Fruit fly (Drosophila melanogaster) whole organism, embryonic: Measurements from ENCODE around the gene Cpr67Fa2.

ENCODE experiments used
- Ada2b ChIP-seq: fragments of 200-800 bp; sonication (Bioruptor generic); IDR thresholded peaks from 2 replicates; pipeline ENCODE4 v1.3.6; 2022; ENCODE audit warnings: missing biosample characterization, missing genetic modification characterization
- Asciz ChIP-seq: fragments of 200-800 bp; sonication (Bioruptor generic); optimal IDR thresholded peaks from 2 replicates; lab custom pipeline; 2017; ENCODE audit warnings: missing biosample characterization, mild to moderate bottlenecking, missing genetic modification characterization, missing genetic modification reagents
- CG10321 ChIP-seq: fragments of 200-800 bp; sonication (Bioruptor generic); IDR thresholded peaks from 2 replicates; pipeline ENCODE4 v1.3.6; 2022; ENCODE audit warnings: missing biosample characterization, missing genetic modification characterization
- CG10431 ChIP-seq: fragments of 200-800 bp; sonication (Bioruptor generic); optimal IDR thresholded peaks from 3 replicates; lab custom pipeline; 2018; ENCODE audit warnings: missing biosample characterization, mild to moderate bottlenecking, missing genetic modification characterization
- CG11560 ChIP-seq: fragments of 200-800 bp; sonication (Bioruptor generic); IDR thresholded peaks from 3 replicates; pipeline ENCODE4 v1.3.6; 2022; ENCODE audit warnings: missing biosample characterization, missing genetic modification characterization
- CG12104 ChIP-seq: fragments of 200-800 bp; sonication (Bioruptor generic); optimal IDR thresholded peaks from 3 replicates; lab custom pipeline; 2016; ENCODE audit warnings: missing biosample characterization, missing genetic modification characterization
- CG12659 ChIP-seq: fragments of 200-800 bp; sonication (Bioruptor generic); optimal IDR thresholded peaks from 3 replicates; lab custom pipeline; 2017; ENCODE audit warnings: mild to moderate bottlenecking, missing biosample characterization, missing genetic modification reagents, missing genetic modification characterization
- CG14860 ChIP-seq: fragments of 200-800 bp; sonication (Bioruptor generic); IDR thresholded peaks from 3 replicates; pipeline ENCODE4 v1.3.6; 2022; ENCODE audit warnings: missing biosample characterization, missing genetic modification characterization; ENCODE audit not compliant: partially characterized antibody
- CG16815 ChIP-seq: fragments of 200-800 bp; sonication (Bioruptor generic); optimal IDR thresholded peaks from 3 replicates; lab custom pipeline; 2017; ENCODE audit warnings: missing biosample characterization, mild to moderate bottlenecking, missing genetic modification characterization
- CG17359 ChIP-seq: fragments of 200-800 bp; sonication (Bioruptor generic); optimal IDR thresholded peaks from 3 replicates; lab custom pipeline; 2018; ENCODE audit warnings: missing biosample characterization, mild to moderate bottlenecking, missing genetic modification characterization, moderate library complexity
- CG17568 ChIP-seq: fragments of 200-800 bp; sonication (Bioruptor generic); optimal IDR thresholded peaks from 2 replicates; lab custom pipeline; 2018; ENCODE audit warnings: missing biosample characterization, mild to moderate bottlenecking, missing genetic modification characterization, moderate library complexity
- CG31441 ChIP-seq: fragments of 200-800 bp; sonication (Bioruptor generic); IDR thresholded peaks from 2 replicates; pipeline ENCODE4 v1.3.6; 2022; ENCODE audit warnings: missing biosample characterization, missing genetic modification characterization
- CG34422 ChIP-seq: fragments of 200-800 bp; sonication (Bioruptor generic); IDR thresholded peaks from 3 replicates; pipeline ENCODE4 v1.3.6; 2022; ENCODE audit warnings: missing biosample characterization, missing genetic modification characterization
- CG43689 ChIP-seq: fragments of 200-800 bp; sonication (Bioruptor generic); IDR thresholded peaks from 2 replicates; pipeline ENCODE4 v1.3.6; 2022; ENCODE audit warnings: missing biosample characterization, missing genetic modification characterization
- CG4424 ChIP-seq: fragments of 200-800 bp; sonication (Bioruptor generic); optimal IDR thresholded peaks from 3 replicates; lab custom pipeline; 2016; ENCODE audit warnings: missing biosample characterization, missing genetic modification characterization
- CG4854 ChIP-seq: fragments of 200-800 bp; sonication (Bioruptor generic); optimal IDR thresholded peaks from 2 replicates; lab custom pipeline; 2016; ENCODE audit warnings: missing biosample characterization, missing genetic modification characterization, inconsistent platforms
- CG6654 ChIP-seq: fragments of 200-800 bp; sonication (Bioruptor generic); optimal IDR thresholded peaks from 2 replicates; lab custom pipeline; 2017; ENCODE audit warnings: missing biosample characterization, mild to moderate bottlenecking, missing genetic modification characterization
- CG7372 ChIP-seq: fragments of 200-800 bp; sonication (Bioruptor generic); IDR thresholded peaks from 2 replicates; pipeline ENCODE4 v1.3.6; 2022; ENCODE audit warnings: missing biosample characterization, missing genetic modification characterization
- CG8281 ChIP-seq: fragments of 200-800 bp; sonication (Bioruptor generic); optimal IDR thresholded peaks from 2 replicates; lab custom pipeline; 2018; ENCODE audit warnings: missing biosample characterization, mild to moderate bottlenecking, missing genetic modification characterization, moderate library complexity
- CG9727 ChIP-seq: fragments of 200-800 bp; sonication (Bioruptor generic); optimal IDR thresholded peaks from 3 replicates; lab custom pipeline; 2017; ENCODE audit warnings: missing biosample characterization, mild to moderate bottlenecking, missing genetic modification characterization
- CoRest ChIP-seq: fragments of 200-800 bp; sonication (Bioruptor generic); optimal IDR thresholded peaks from 3 replicates; lab custom pipeline; 2018; ENCODE audit warnings: missing biosample characterization, mild to moderate bottlenecking, missing genetic modification characterization, moderate library complexity
- D ChIP-seq, 2 experiments: fragments of 200-800 bp in 1 of 2; fragments of >200 bp in 1 of 2; sonication (Bioruptor generic) in 1 of 2; optimal IDR thresholded peaks; 2 replicates in 1 of 2; 3 replicates in 1 of 2; lab custom pipeline; 2017; ENCODE audit warnings: mild to moderate bottlenecking in 1 of 2, missing biosample characterization in 1 of 2, missing genetic modification characterization in 1 of 2, missing genetic modification reagents in 1 of 2
- Dip3 ChIP-seq: fragments of 200-800 bp; sonication (Bioruptor generic); optimal IDR thresholded peaks from 3 replicates; lab custom pipeline; 2016; ENCODE audit warnings: missing biosample characterization, missing genetic modification characterization
- E2f1 ChIP-seq: fragments of 200-800 bp; sonication (Bioruptor generic); IDR thresholded peaks from 2 replicates; pipeline ENCODE4 v1.3.6; 2022; ENCODE audit warnings: missing biosample characterization, missing genetic modification characterization
- E2f2 ChIP-seq: fragments of 200-800 bp; sonication (Bioruptor generic); IDR thresholded peaks from 2 replicates; pipeline ENCODE4 v1.3.6; 2022; ENCODE audit warnings: missing biosample characterization, missing genetic modification characterization
- Elba2 ChIP-seq: fragments of 200-800 bp; sonication (Bioruptor generic); optimal IDR thresholded peaks from 3 replicates; lab custom pipeline; 2016; ENCODE audit warnings: missing biosample characterization, missing genetic modification characterization
- Ets65A ChIP-seq: fragments of 200-800 bp; sonication (Bioruptor generic); peaks from one replicate; lab custom pipeline; 2016; ENCODE audit warnings: missing biosample characterization, missing genetic modification characterization
- GATAe ChIP-seq: fragments of 200-800 bp; sonication (Bioruptor generic); conservative IDR thresholded peaks from 2 replicates; pipeline ENCODE4 v1.3.6; 2022; ENCODE audit warnings: missing biosample characterization, missing genetic modification characterization
- Kr ChIP-seq: fragments of 200-800 bp; sonication (Bioruptor generic); optimal IDR thresholded peaks from 2 replicates; lab custom pipeline; 2017; ENCODE audit warnings: missing biosample characterization, mild to moderate bottlenecking, missing genetic modification characterization
- Lhr ChIP-seq: fragments of 200-800 bp; sonication (Bioruptor generic); optimal IDR thresholded peaks from 3 replicates; lab custom pipeline; 2017; ENCODE audit warnings: mild to moderate bottlenecking, missing biosample characterization, missing genetic modification reagents, missing genetic modification characterization
- MTF-1 ChIP-seq: fragments of 200-800 bp; sonication (Bioruptor generic); optimal IDR thresholded peaks from 2 replicates; lab custom pipeline; 2018; ENCODE audit warnings: missing biosample characterization, mild to moderate bottlenecking, missing genetic modification characterization, borderline replicate concordance
- Neu2 ChIP-seq: fragments of 200-800 bp; sonication (Bioruptor generic); optimal IDR thresholded peaks from 3 replicates; lab custom pipeline; 2016; ENCODE audit warnings: missing biosample characterization, missing genetic modification characterization, borderline replicate concordance
- Nf-YA ChIP-seq: fragments of 200-800 bp; sonication (Bioruptor generic); IDR thresholded peaks from 2 replicates; pipeline ENCODE4 v1.3.6; 2022; ENCODE audit warnings: missing biosample characterization, missing genetic modification characterization
- NfI ChIP-seq: fragments of 200-800 bp; sonication (Bioruptor generic); optimal IDR thresholded peaks from 3 replicates; lab custom pipeline; 2018; ENCODE audit warnings: missing biosample characterization, mild to moderate bottlenecking, missing genetic modification characterization, moderate library complexity
- Ravus ChIP-seq: fragments of 200-800 bp; sonication (Bioruptor generic); IDR thresholded peaks from 2 replicates; pipeline ENCODE4 v1.3.6; 2022; ENCODE audit warnings: missing biosample characterization, missing genetic modification characterization
- Sox102F ChIP-seq: fragments of 200-800 bp; sonication (Bioruptor generic); optimal IDR thresholded peaks from 2 replicates; lab custom pipeline; 2018; ENCODE audit warnings: missing biosample characterization, mild to moderate bottlenecking, missing genetic modification characterization, moderate library complexity
- Stat92E ChIP-seq, 3 experiments: fragments of >200 bp in 2 of 3; fragments of 200-800 bp in 1 of 3; sonication (Bioruptor generic) in 1 of 3; optimal IDR thresholded peaks; 2 replicates each; lab custom pipeline; 2017 to 2019; ENCODE audit warnings: missing biosample characterization in 3 of 3, missing genetic modification characterization in 3 of 3, mild to moderate bottlenecking in 1 of 3, moderate library complexity in 1 of 3
- ab ChIP-seq: fragments of 200-800 bp; sonication (Bioruptor generic); optimal IDR thresholded peaks from 2 replicates; lab custom pipeline; 2016; ENCODE audit warnings: missing biosample characterization, missing genetic modification characterization
- abd-A ChIP-seq: fragments of 200-800 bp; sonication (Bioruptor generic); optimal IDR thresholded peaks from 3 replicates; lab custom pipeline; 2019; ENCODE audit warnings: missing biosample characterization, mild to moderate bottlenecking, missing genetic modification characterization, moderate library complexity
- bab2 ChIP-seq: fragments of 200-800 bp; sonication (Bioruptor generic); optimal IDR thresholded peaks from 2 replicates; lab custom pipeline; 2016; ENCODE audit warnings: missing biosample characterization, missing genetic modification characterization
- fd96Cb ChIP-seq: fragments of 200-800 bp; sonication (Bioruptor generic); optimal IDR thresholded peaks from 2 replicates; lab custom pipeline; 2018; ENCODE audit warnings: missing biosample characterization, mild to moderate bottlenecking, missing genetic modification characterization, moderate library complexity
- gsb-n ChIP-seq: fragments of 200-800 bp; sonication (Bioruptor generic); optimal IDR thresholded peaks from 3 replicates; lab custom pipeline; 2018; ENCODE audit warnings: missing biosample characterization, mild to moderate bottlenecking, missing genetic modification characterization
- hbn ChIP-seq: fragments of 200-800 bp; sonication (Bioruptor generic); IDR thresholded peaks from 2 replicates; pipeline ENCODE4 v1.3.6; 2022; ENCODE audit warnings: missing biosample characterization, missing genetic modification characterization; ENCODE audit not compliant: partially characterized antibody
- pan ChIP-seq, 4 experiments: fragments of >200 bp in 3 of 4; fragments of 200-800 bp in 1 of 4; sonication (Bioruptor generic) in 1 of 4; optimal IDR thresholded peaks in 3 of 4; IDR thresholded peaks in 1 of 4; 2 replicates each; pipeline versions ENCODE4 v1.3.6 to Lab custom; 2017 to 2022; ENCODE audit warnings: missing biosample characterization in 2 of 4, missing genetic modification characterization in 2 of 4, mixed read lengths in 1 of 4
- sob ChIP-seq: fragments of 200-800 bp; sonication (Bioruptor generic); IDR thresholded peaks from 2 replicates; pipeline ENCODE4 v1.3.6; 2022; ENCODE audit warnings: missing biosample characterization, missing genetic modification characterization
- trh ChIP-seq: fragments of 200-800 bp; sonication (Bioruptor generic); optimal IDR thresholded peaks from 2 replicates; lab custom pipeline; 2016; ENCODE audit warnings: missing biosample characterization, missing genetic modification characterization
- tx ChIP-seq: fragments of 200-800 bp; sonication (Bioruptor generic); optimal IDR thresholded peaks from 2 replicates; lab custom pipeline; 2016; ENCODE audit warnings: missing biosample characterization, missing genetic modification characterization
- zfh2 ChIP-seq: fragments of 200-800 bp; sonication (Bioruptor generic); optimal IDR thresholded peaks from 2 replicates; lab custom pipeline; 2016; ENCODE audit warnings: missing biosample characterization, missing genetic modification characterization

Gene Cpr67Fa2

dm6 chr3L:10857515-10858023, 33.9 kb upstream of the Cpr67Fa2 start (continued):
- TF ChIP-seq CG10431 (GFP tag; lab: Kevin White, UChicago) (no peak), CG12104 (no peak), CG7372 (GFP tag; lab: Robert Waterston, UW) (no peak), Neu2 (GFP tag; lab: Kevin White, UChicago) (no peak), zfh2 (peak; percentile 17), abd-A (tag; lab: Kevin White, UChicago) (peak; percentile 100), CG6654 (GFP tag; lab: Kevin White, UChicago) (no peak), CG4854 (peak; percentile 41), pan (optimal IDR thresholded peaks at IDR 0.05; lab: Kevin White, UChicago) (no peak), pan (GFP tag; optimal IDR thresholded peaks at IDR 0.05 in 1 of 2, IDR thresholded peaks at IDR 0.05 in 1 of 2) (peak in 1 of 2 experiments; percentile 60), fd96Cb (tag; lab: Kevin White, UChicago) (no peak), CG4424 (GFP tag; lab: Kevin White, UChicago) (peak; percentile 100), tx (GFP tag; lab: Kevin White, UChicago) (peak; percentile 7), D (optimal IDR thresholded peaks at IDR 0.05; lab: Kevin White, UChicago) (peak; percentile 39), D (GFP tag; optimal IDR thresholded peaks at IDR 0.05; lab: Kevin White, UChicago) (peak; percentile 18), Asciz (peak; percentile 55), CG9727 (no peak), GATAe (GFP tag; lab: Robert Waterston, UW) (peak; percentile 28; the same call in 1 of the 2 replicates), gsb-n (tag; lab: Kevin White, UChicago) (peak; percentile 31), CG16815 (GFP tag; lab: Kevin White, UChicago) (no peak), CG11560 (no peak), Dip3 (peak; percentile 46), NfI (peak; percentile 45), bab2 (GFP tag; lab: Kevin White, UChicago) (peak; percentile 42), Kr (peak; percentile 70), Sox102F (GFP tag; lab: Kevin White, UChicago) (no peak), Ets65A (no peak), CG34422 (GFP tag; lab: Robert Waterston, UW) (peak; percentile 75; the same call in 1 of the 3 replicates), CG31441 (GFP tag; lab: Robert Waterston, UW) (no peak; the same call in 1 of the 2 replicates), CG17568 (GFP tag; lab: Kevin White, UChicago) (peak; percentile 24), Stat92E (GFP tag; optimal IDR thresholded peaks at IDR 0.05; lab: Kevin White, UChicago) (peak in 1 of 3 experiments; percentile 68), CG8281 (no peak), Ravus (GFP tag; lab: Robert Waterston, UW) (no peak), ab (no peak), E2f2 (GFP tag; lab: Robert Waterston, UW) (peak; percentile 35; the same call in 1 of the 2 replicates), Lhr (GFP tag; lab: Kevin White, UChicago) (no peak), hbn (GFP tag; lab: Robert Waterston, UW) (no peak), Nf-YA (GFP tag; lab: Robert Waterston, UW) (no peak), CG12659 (GFP tag; lab: Kevin White, UChicago) (peak; percentile 40), CG10321 (GFP tag; lab: Robert Waterston, UW) (peak; percentile 63; the same call in 1 of the 2 replicates), trh (GFP tag; lab: Kevin White, UChicago) (no peak), CG43689 (GFP tag; lab: Robert Waterston, UW) (no peak), CoRest (tag; lab: Kevin White, UChicago) (peak; percentile 4), Ada2b (GFP tag; lab: Robert Waterston, UW) (0 out of 2 replicates have a peak, but pooled peaks have one; percentile 17), sob (GFP tag; lab: Robert Waterston, UW) (peak; percentile 41; the same call in 1 of the 2 replicates), E2f1 (GFP tag; lab: Robert Waterston, UW) (peak; percentile 37; the same call in 1 of the 2 replicates), MTF-1 (GFP tag; lab: Kevin White, UChicago) (peak; percentile 77), CG17359 (tag; lab: Kevin White, UChicago) (peak; percentile 66), CG14860 (no peak), Elba2 (GFP tag; lab: Kevin White, UChicago) (no peak)
